Worm (Caenorhabditis elegans): Measurements from ENCODE around the gene F19B6.10.

ce11 chrIV:12340885-12341284 lies 3.9 kb downstream of the F19B6.10 start:
- no peak for TF ChIP-seq him-1 (tag; optimal IDR thresholded peaks at IDR 0.05)
- TF ChIP-seq dao-5 (tag; optimal IDR thresholded peaks at IDR 0.05), result no peak
